Fruit fly (Drosophila melanogaster): ENCODE measurements around the gene CG13398.

DNA sequence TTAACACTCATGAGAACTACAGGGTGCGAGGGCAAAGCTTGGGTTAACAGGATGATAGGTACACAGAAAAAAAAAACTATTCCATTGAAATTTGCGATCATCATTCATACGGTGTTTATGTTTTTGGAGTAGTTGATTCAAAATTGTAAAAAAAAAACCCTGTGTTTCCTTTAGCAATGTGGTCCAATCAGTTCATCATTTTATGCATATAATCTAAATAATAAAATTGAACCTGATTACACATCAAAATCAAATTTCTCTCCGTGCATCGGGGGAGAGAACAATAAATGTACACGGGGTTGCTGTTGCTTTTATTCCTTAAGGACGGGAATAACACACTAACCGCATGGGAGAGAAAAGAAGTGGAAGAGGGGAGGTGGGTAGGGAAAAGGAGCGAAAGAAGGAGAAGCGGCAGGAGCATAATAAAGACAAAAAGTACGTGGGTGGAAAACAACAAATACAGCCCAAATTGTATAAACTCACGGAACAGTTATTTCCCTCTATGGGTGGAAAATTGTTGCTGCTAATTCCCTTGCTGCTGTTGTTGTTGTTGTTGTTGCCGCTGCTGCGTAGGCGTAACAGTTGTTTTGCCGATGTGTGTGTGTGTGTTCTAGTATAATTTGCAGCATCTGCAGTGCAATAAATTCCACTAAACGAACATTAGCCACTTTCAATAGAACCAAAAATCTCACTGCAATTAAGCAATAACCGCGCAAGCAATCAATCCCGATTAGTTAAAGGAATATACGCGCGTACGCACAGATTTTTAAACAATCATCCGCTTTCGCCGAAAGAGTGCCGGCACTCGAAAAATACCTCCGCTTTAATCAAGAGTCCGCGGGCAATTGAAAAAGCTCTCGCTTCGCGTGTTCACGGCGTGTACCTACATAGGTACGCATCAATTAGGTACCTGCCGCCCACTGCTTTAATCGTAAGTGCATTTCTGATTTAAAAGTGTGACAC lies 48.4 kb upstream of the CG13398 start, which contains the start of gene Agpat2:
- TF ChIP-seq CG8478 (optimal IDR thresholded peaks at IDR 0.05) (no peak), CTCF (optimal IDR thresholded peaks at IDR 0.05) (no peak)
